Fruit fly (Drosophila melanogaster) whole organism, embryonic: ENCODE data around the gene Not10.

Experiments used
- Ada2b ChIP-seq: fragments of 200-800 bp; sonication (Bioruptor generic); IDR thresholded peaks from 2 replicates; pipeline ENCODE4 v1.3.6; 2022; ENCODE audit warnings: missing biosample characterization, missing genetic modification characterization
- Atf6 ChIP-seq: fragments of 200-800 bp; sonication (Bioruptor generic); IDR thresholded peaks from 2 replicates; pipeline ENCODE4 v1.3.6; 2022; ENCODE audit warnings: missing biosample characterization, missing genetic modification characterization
- Awh ChIP-seq: fragments of 200-800 bp; sonication (Bioruptor generic); IDR thresholded peaks from 2 replicates; pipeline ENCODE4, ENCODE4 v1.3.6; 2022; ENCODE audit warnings: missing biosample characterization, missing genetic modification characterization
- Bdp1 ChIP-seq: fragments of 200-800 bp; sonication (Bioruptor generic); optimal IDR thresholded peaks from 3 replicates; lab custom pipeline; 2016; ENCODE audit warnings: missing biosample characterization, missing genetic modification characterization
- CG10959 ChIP-seq: fragments of 200-800 bp; sonication (Bioruptor generic); IDR thresholded peaks from 2 replicates; pipeline ENCODE4 v1.3.6; 2022; ENCODE audit warnings: missing biosample characterization, missing genetic modification characterization
- CG11696 ChIP-seq: fragments of 200-800 bp; sonication (Bioruptor generic); IDR thresholded peaks from 2 replicates; pipeline ENCODE4 v1.3.6; 2022; ENCODE audit warnings: missing biosample characterization, missing genetic modification characterization
- CG12299 ChIP-seq: fragments of 200-800 bp; sonication (Bioruptor generic); optimal IDR thresholded peaks from 2 replicates; lab custom pipeline; 2018; ENCODE audit warnings: missing biosample characterization, mild to moderate bottlenecking, missing genetic modification characterization
- CG12942 ChIP-seq: fragments of 200-800 bp; sonication (Bioruptor generic); optimal IDR thresholded peaks from 3 replicates; lab custom pipeline; 2016; ENCODE audit warnings: missing biosample characterization, missing genetic modification characterization
- CG13424 ChIP-seq: fragments of 200-800 bp; sonication (Bioruptor generic); optimal IDR thresholded peaks from 2 replicates; lab custom pipeline; 2019; ENCODE audit warnings: missing biosample characterization, mild to moderate bottlenecking, missing genetic modification characterization, moderate library complexity
- CG14667 ChIP-seq: fragments of 200-800 bp; sonication (Bioruptor generic); IDR thresholded peaks from 2 replicates; pipeline ENCODE4 v1.3.6; 2022; ENCODE audit warnings: missing biosample characterization, missing genetic modification characterization
- CG14710 ChIP-seq: fragments of 200-800 bp; sonication (Bioruptor generic); optimal IDR thresholded peaks from 3 replicates; lab custom pipeline; 2019; ENCODE audit warnings: missing biosample characterization, mild to moderate bottlenecking, missing genetic modification characterization, moderate library complexity
- CG15269 ChIP-seq: fragments of 200-800 bp; sonication (Bioruptor generic); optimal IDR thresholded peaks from 2 replicates; lab custom pipeline; 2018; ENCODE audit warnings: missing biosample characterization, mild to moderate bottlenecking, missing genetic modification characterization, moderate library complexity
- CG15601 ChIP-seq: fragments of 200-800 bp; sonication (Bioruptor generic); optimal IDR thresholded peaks from 3 replicates; lab custom pipeline; 2019; ENCODE audit warnings: missing biosample characterization, mild to moderate bottlenecking, missing genetic modification characterization, moderate library complexity
- CG1647 ChIP-seq: fragments of 200-800 bp; sonication (Bioruptor generic); optimal IDR thresholded peaks from 3 replicates; lab custom pipeline; 2016; ENCODE audit warnings: missing biosample characterization, missing genetic modification characterization
- CG18262 ChIP-seq: fragments of 200-800 bp; optimal IDR thresholded peaks from 3 replicates; lab custom pipeline; 2019; ENCODE audit warnings: missing biosample characterization, mild to moderate bottlenecking, missing genetic modification characterization, moderate library complexity
- CG1832 ChIP-seq: fragments of 200-800 bp; sonication (Bioruptor generic); optimal IDR thresholded peaks from 2 replicates; lab custom pipeline; 2017; ENCODE audit warnings: missing biosample characterization, mild to moderate bottlenecking, missing genetic modification characterization, inconsistent platforms
- CG18599 ChIP-seq: fragments of 200-800 bp; sonication (Bioruptor generic); optimal IDR thresholded peaks from 3 replicates; lab custom pipeline; 2017; ENCODE audit warnings: missing biosample characterization, missing genetic modification characterization, mild to moderate bottlenecking, moderate library complexity, missing genetic modification reagents
- CG3281 ChIP-seq: fragments of 200-800 bp; sonication (Bioruptor generic); optimal IDR thresholded peaks from 3 replicates; lab custom pipeline; 2017; ENCODE audit warnings: missing biosample characterization, mild to moderate bottlenecking, missing genetic modification characterization
- CG4282 ChIP-seq: fragments of 200-800 bp; sonication (Bioruptor generic); optimal IDR thresholded peaks from 2 replicates; lab custom pipeline; 2016; ENCODE audit warnings: missing biosample characterization, missing genetic modification characterization
- CG43689 ChIP-seq: fragments of 200-800 bp; sonication (Bioruptor generic); IDR thresholded peaks from 2 replicates; pipeline ENCODE4 v1.3.6; 2022; ENCODE audit warnings: missing biosample characterization, missing genetic modification characterization
- CG4730 ChIP-seq: fragments of 200-800 bp; sonication (Bioruptor generic); IDR thresholded peaks from 2 replicates; pipeline ENCODE4 v1.3.6; 2022; ENCODE audit warnings: missing biosample characterization, missing genetic modification characterization
- CG6765 ChIP-seq: fragments of 200-800 bp; sonication (Bioruptor generic); optimal IDR thresholded peaks from 3 replicates; lab custom pipeline; 2017; ENCODE audit warnings: missing biosample characterization, mild to moderate bottlenecking, missing genetic modification characterization
- CG6813 ChIP-seq: fragments of 200-800 bp; sonication (Bioruptor generic); optimal IDR thresholded peaks from 2 replicates; lab custom pipeline; 2017; ENCODE audit warnings: missing biosample characterization, missing genetic modification characterization, mild to moderate bottlenecking, moderate library complexity, missing genetic modification reagents
- CG8478 ChIP-seq: fragments of >200 bp; optimal IDR thresholded peaks from 2 replicates; lab custom pipeline; 2018
- CkIIα-i1 ChIP-seq: fragments of 200-800 bp; sonication (Bioruptor generic); IDR thresholded peaks from 2 replicates; pipeline ENCODE4 v1.3.6; 2022; ENCODE audit warnings: missing biosample characterization, missing genetic modification characterization
- Dfd ChIP-seq, 2 experiments: fragments of >200 bp; optimal IDR thresholded peaks; 2 replicates each; lab custom pipeline; 2017; ENCODE audit warnings: missing biosample characterization in 2 of 2, missing genetic modification characterization in 2 of 2
- Dip2 ChIP-seq: fragments of 200-800 bp; sonication (Bioruptor generic); IDR thresholded peaks from 2 replicates; pipeline ENCODE4 v1.3.6; 2022; ENCODE audit warnings: missing biosample characterization, missing genetic modification characterization
- Dll ChIP-seq: fragments of 200-800 bp; sonication (Bioruptor generic); IDR thresholded peaks from 4 replicates; pipeline ENCODE4 v1.3.6; 2022; ENCODE audit warnings: missing biosample characterization, missing genetic modification characterization; ENCODE audit not compliant: partially characterized antibody
- Eip74EF ChIP-seq, 2 experiments: fragments of 200-800 bp in 1 of 2; fragments of >200 bp in 1 of 2; sonication (Bioruptor generic) in 1 of 2; optimal IDR thresholded peaks; 2 replicates each; lab custom pipeline; 2017 to 2019; ENCODE audit warnings: missing biosample characterization in 2 of 2, missing genetic modification characterization in 2 of 2, mild to moderate bottlenecking in 1 of 2, moderate library complexity in 1 of 2
- Elba2 ChIP-seq: fragments of 200-800 bp; sonication (Bioruptor generic); optimal IDR thresholded peaks from 3 replicates; lab custom pipeline; 2016; ENCODE audit warnings: missing biosample characterization, missing genetic modification characterization
- H15 ChIP-seq: fragments of 200-800 bp; sonication (Bioruptor generic); IDR thresholded peaks from 3 replicates; pipeline ENCODE4 v1.3.6; 2022; ENCODE audit warnings: missing biosample characterization, missing genetic modification characterization
- Meics ChIP-seq: fragments of 200-800 bp; sonication (Bioruptor generic); optimal IDR thresholded peaks from 2 replicates; lab custom pipeline; 2017; ENCODE audit warnings: missing biosample characterization, mild to moderate bottlenecking, missing genetic modification characterization
- Mrtf ChIP-seq: fragments of 200-800 bp; sonication (Bioruptor generic); IDR thresholded peaks from 3 replicates; pipeline ENCODE4 v1.3.6; 2022; ENCODE audit warnings: missing biosample characterization, missing genetic modification characterization
- NC2β ChIP-seq: fragments of 200-800 bp; sonication (Bioruptor generic); optimal IDR thresholded peaks from 2 replicates; lab custom pipeline; 2016; ENCODE audit warnings: missing biosample characterization, missing genetic modification characterization
- Taf1 ChIP-seq: fragments of 200-800 bp; sonication (Bioruptor generic); IDR thresholded peaks from 2 replicates; pipeline ENCODE4 v1.3.6; 2022; ENCODE audit warnings: missing biosample characterization, missing genetic modification characterization
- Vsx1 ChIP-seq: fragments of 200-800 bp; sonication (Bioruptor generic); optimal IDR thresholded peaks from 2 replicates; lab custom pipeline; 2017; ENCODE audit warnings: missing biosample characterization, mild to moderate bottlenecking, missing genetic modification characterization, missing genetic modification reagents
- bsh ChIP-seq, 2 experiments: fragments of 200-800 bp; sonication (Bioruptor generic); optimal IDR thresholded peaks; 2 replicates each; lab custom pipeline; 2017 to 2018; ENCODE audit warnings: mild to moderate bottlenecking in 2 of 2, missing biosample characterization in 2 of 2, missing genetic modification characterization in 2 of 2, moderate library complexity in 1 of 2
- chn ChIP-seq: fragments of 200-800 bp; sonication (Bioruptor generic); optimal IDR thresholded peaks from 2 replicates; lab custom pipeline; 2016; ENCODE audit warnings: missing biosample characterization, missing genetic modification characterization
- corto ChIP-seq: fragments of 200-800 bp; sonication (Bioruptor generic); optimal IDR thresholded peaks from 2 replicates; lab custom pipeline; 2016; ENCODE audit warnings: missing biosample characterization, mild to moderate bottlenecking, missing genetic modification characterization, moderate library complexity
- dimm ChIP-seq: fragments of 200-800 bp; sonication (Bioruptor generic); IDR thresholded peaks from 2 replicates; pipeline ENCODE4 v1.3.6; 2022; ENCODE audit warnings: missing biosample characterization, missing genetic modification characterization
- dm ChIP-seq: fragments of 200-800 bp; sonication (Bioruptor generic); optimal IDR thresholded peaks from 3 replicates; lab custom pipeline; 2016; ENCODE audit warnings: missing biosample characterization, missing genetic modification characterization
- fd64A ChIP-seq: fragments of 200-800 bp; sonication (Bioruptor generic); optimal IDR thresholded peaks from 3 replicates; lab custom pipeline; 2018; ENCODE audit warnings: missing biosample characterization, mild to moderate bottlenecking, missing genetic modification characterization
- gce ChIP-seq: fragments of 200-800 bp; sonication (Bioruptor generic); IDR thresholded peaks from 3 replicates; pipeline ENCODE4 v1.3.6; 2022; ENCODE audit warnings: missing biosample characterization, missing genetic modification characterization
- ham ChIP-seq: fragments of 200-800 bp; sonication (Bioruptor generic); IDR thresholded peaks from 2 replicates; pipeline ENCODE4 v1.3.6; 2022; ENCODE audit warnings: missing biosample characterization, missing genetic modification characterization
- inv ChIP-seq: fragments of 200-800 bp; sonication (Bioruptor generic); IDR thresholded peaks from 2 replicates; pipeline ENCODE4 v1.3.6; 2022; ENCODE audit warnings: missing biosample characterization, missing genetic modification characterization; ENCODE audit not compliant: partially characterized antibody
- ken ChIP-seq: fragments of 200-800 bp; sonication (Bioruptor generic); IDR thresholded peaks from 3 replicates; pipeline ENCODE4 v1.3.6; 2022; ENCODE audit warnings: missing biosample characterization, missing genetic modification characterization
- lab ChIP-seq: fragments of 200-800 bp; sonication (Bioruptor generic); optimal IDR thresholded peaks from 3 replicates; lab custom pipeline; 2017; ENCODE audit warnings: missing biosample characterization, missing genetic modification characterization, mild to moderate bottlenecking, moderate library complexity, missing genetic modification reagents
- mam ChIP-seq: fragments of 200-800 bp; sonication (Bioruptor generic); optimal IDR thresholded peaks from 3 replicates; lab custom pipeline; 2016; ENCODE audit warnings: missing biosample characterization, missing genetic modification characterization
- phol ChIP-seq: fragments of 200-800 bp; sonication (Bioruptor generic); optimal IDR thresholded peaks from 3 replicates; lab custom pipeline; 2018; ENCODE audit warnings: missing biosample characterization, mild to moderate bottlenecking, missing genetic modification characterization, moderate library complexity
- sisA ChIP-seq: fragments of 200-800 bp; sonication (Bioruptor generic); IDR thresholded peaks from 2 replicates; pipeline ENCODE4 v1.3.6; 2022; ENCODE audit warnings: missing biosample characterization, missing genetic modification characterization
- sug ChIP-seq: fragments of 200-800 bp; optimal IDR thresholded peaks from 2 replicates; lab custom pipeline; 2019; ENCODE audit warnings: missing biosample characterization, mild to moderate bottlenecking, missing genetic modification characterization, moderate library complexity
- tio ChIP-seq: fragments of 200-800 bp; sonication (Bioruptor generic); optimal IDR thresholded peaks from 2 replicates; lab custom pipeline; 2017; ENCODE audit warnings: missing biosample characterization, missing genetic modification characterization, inconsistent platforms

The Not10 gene

DNA sequence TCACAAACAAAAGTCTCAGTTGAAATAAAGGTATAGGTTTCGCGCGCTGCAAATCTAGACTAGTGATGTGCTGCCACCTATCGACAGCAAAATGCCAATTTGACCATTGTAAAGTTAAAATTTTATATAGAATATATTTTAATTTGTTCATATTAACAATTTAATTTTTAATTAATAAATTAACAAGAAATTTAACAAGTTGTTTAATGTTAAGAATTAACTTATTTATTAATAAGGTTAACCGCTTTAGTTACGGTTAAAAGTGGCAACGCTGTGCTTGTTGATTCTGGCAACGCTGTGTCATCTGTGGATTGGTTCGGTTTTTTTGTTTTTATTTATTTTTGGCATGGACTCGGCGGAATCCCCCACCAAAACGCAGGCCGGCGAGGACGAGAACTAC is at the start of gene Not10 (continued):
- TF ChIP-seq CG8478 (lab: Kevin White, UChicago), result no peak
- no peak for TF ChIP-seq dm (GFP tag; lab: Kevin White, UChicago)
- TF ChIP-seq sisA (GFP tag; lab: Robert Waterston, UW), result no peak
- no peak for TF ChIP-seq dimm (GFP tag; lab: Robert Waterston, UW)
- peak; percentile 61 for TF ChIP-seq inv
- TF ChIP-seq Elba2 (GFP tag; lab: Kevin White, UChicago), result no peak
- TF ChIP-seq CG14667 (GFP tag; lab: Robert Waterston, UW), result no peak
- TF ChIP-seq CG4282 (GFP tag; lab: Kevin White, UChicago), result no peak
- no peak for TF ChIP-seq lab (GFP tag; lab: Kevin White, UChicago)
- TF ChIP-seq phol (tag; lab: Kevin White, UChicago), result peak; percentile 62
- no peak for TF ChIP-seq CkIIα-i1 (GFP tag; lab: Robert Waterston, UW)
- no peak for TF ChIP-seq CG18262 (tag; lab: Kevin White, UChicago)
- peak; percentile 17 for TF ChIP-seq CG12942 (GFP tag; lab: Kevin White, UChicago)
- no peak for TF ChIP-seq CG10959 (GFP tag; lab: Robert Waterston, UW)
- no peak for TF ChIP-seq CG15269 (tag; lab: Kevin White, UChicago)
- TF ChIP-seq Vsx1 (GFP tag; lab: Kevin White, UChicago), result no peak
- peak in 1 of 2 experiments; percentile 29 for TF ChIP-seq bsh (GFP tag; optimal IDR thresholded peaks at IDR 0.05; lab: Kevin White, UChicago)
- TF ChIP-seq corto (GFP tag; lab: Kevin White, UChicago), result no peak
- TF ChIP-seq Bdp1 (GFP tag; lab: Kevin White, UChicago), result no peak
- TF ChIP-seq CG6765 (GFP tag; lab: Kevin White, UChicago), result no peak
- TF ChIP-seq CG1832 (GFP tag; lab: Kevin White, UChicago), result no peak
- peak; percentile 27 for TF ChIP-seq Meics (GFP tag; lab: Kevin White, UChicago)
- TF ChIP-seq tio, result no peak
- peak; percentile 86 for TF ChIP-seq Dll (GFP tag; lab: Robert Waterston, UW)
- no peak for TF ChIP-seq gce (GFP tag; lab: Robert Waterston, UW)
- TF ChIP-seq CG15601 (tag; lab: Kevin White, UChicago), result peak; percentile 65
- TF ChIP-seq chn (GFP tag; lab: Kevin White, UChicago), result no peak
- TF ChIP-seq CG18599 (GFP tag; lab: Kevin White, UChicago), result no peak
- TF ChIP-seq Awh (GFP tag; lab: Robert Waterston, UW), result no peak
- no peak for TF ChIP-seq sug
- TF ChIP-seq CG4730 (GFP tag; lab: Robert Waterston, UW), result no peak
- peak; percentile 77 for TF ChIP-seq CG14710 (tag; lab: Kevin White, UChicago)
- no peak for TF ChIP-seq mam (GFP tag; lab: Kevin White, UChicago)
- TF ChIP-seq ham, result no peak
- no peak for TF ChIP-seq Dfd (GFP tag; optimal IDR thresholded peaks at IDR 0.05; lab: Kevin White, UChicago)
- no peak for TF ChIP-seq Mrtf
- TF ChIP-seq CG1647 (GFP tag; lab: Kevin White, UChicago), result no peak
- no peak for TF ChIP-seq CG3281 (GFP tag; lab: Kevin White, UChicago)
- no peak for TF ChIP-seq Atf6 (GFP tag; lab: Robert Waterston, UW)
- TF ChIP-seq CG6813, result no peak
- no peak for TF ChIP-seq Taf1 (GFP tag; lab: Robert Waterston, UW)
- TF ChIP-seq Dip2 (GFP tag; lab: Robert Waterston, UW), result no peak
- peak; percentile 65 for TF ChIP-seq CG12299
- TF ChIP-seq fd64A, result no peak
- no peak for TF ChIP-seq ken (GFP tag; lab: Robert Waterston, UW)
- peak; percentile 70 for TF ChIP-seq CG13424
- TF ChIP-seq NC2β (GFP tag; lab: Kevin White, UChicago), result no peak
- no peak for TF ChIP-seq H15 (GFP tag; lab: Robert Waterston, UW)
- no peak for TF ChIP-seq Ada2b (GFP tag; lab: Robert Waterston, UW)
- TF ChIP-seq CG43689 (GFP tag; lab: Robert Waterston, UW), result no peak
- TF ChIP-seq Eip74EF (GFP tag; optimal IDR thresholded peaks at IDR 0.05; lab: Kevin White, UChicago), result no peak
- no peak for TF ChIP-seq CG11696 (GFP tag; lab: Robert Waterston, UW)
